Fruit fly (Drosophila melanogaster): Measurements from ENCODE around the gene mRpS2.

dm6 chr2L:4896484-4897205 lies 46.4 kb upstream of the mRpS2 start:
- TF ChIP-seq CG33017 (tag; optimal IDR thresholded peaks at IDR 0.05) = no peak
- TF ChIP-seq CG5204 (GFP tag; optimal IDR thresholded peaks at IDR 0.05) = peak; percentile 14
- TF ChIP-seq toe (GFP tag; optimal IDR thresholded peaks at IDR 0.05) = no peak
- TF ChIP-seq CG7045 (GFP tag; optimal IDR thresholded peaks at IDR 0.05) = no peak
- no peak for TF ChIP-seq Crg-1 (GFP tag; optimal IDR thresholded peaks at IDR 0.05)
- TF ChIP-seq CG11617 (GFP tag; optimal IDR thresholded peaks at IDR 0.05) = no peak
- TF ChIP-seq cic (GFP tag; optimal IDR thresholded peaks at IDR 0.05) = peak; percentile 61
- TF ChIP-seq Hr96 (GFP tag; optimal IDR thresholded peaks at IDR 0.05) = no peak

Data from whole organism, adult.